Fruit fly (Drosophila melanogaster) whole organism, embryonic: ENCODE measurements around the gene Cyp311a1.
A peak's percentile ranks its signal among the peaks of the same experiment; 100 is the strongest.

Experiments used
- ATbp ChIP-seq: fragments of 200-800 bp; sonication (Bioruptor generic); optimal IDR thresholded peaks from 2 replicates; lab custom pipeline; 2017; ENCODE audit warnings: missing biosample characterization, mild to moderate bottlenecking, missing genetic modification characterization, missing genetic modification reagents
- Ada2b ChIP-seq: fragments of 200-800 bp; sonication (Bioruptor generic); IDR thresholded peaks from 2 replicates; pipeline ENCODE4 v1.3.6; 2022; ENCODE audit warnings: missing biosample characterization, missing genetic modification characterization
- Bgb ChIP-seq: fragments of 200-800 bp; sonication (Bioruptor generic); IDR thresholded peaks from 2 replicates; pipeline ENCODE4 v1.3.6; 2022; ENCODE audit warnings: missing biosample characterization, missing genetic modification characterization; ENCODE audit not compliant: partially characterized antibody
- Blimp-1 ChIP-seq: fragments of 200-800 bp; sonication (Bioruptor generic); optimal IDR thresholded peaks from 3 replicates; lab custom pipeline; 2018; ENCODE audit warnings: missing biosample characterization, missing genetic modification characterization, mild to moderate bottlenecking, moderate library complexity, missing genetic modification reagents
- CG10267 ChIP-seq: fragments of 200-800 bp; sonication (Bioruptor generic); optimal IDR thresholded peaks from 2 replicates; lab custom pipeline; 2018; ENCODE audit warnings: missing biosample characterization, mild to moderate bottlenecking, missing genetic modification characterization, moderate library complexity
- CG10462 ChIP-seq: fragments of 200-800 bp; sonication (Bioruptor generic); optimal IDR thresholded peaks from 2 replicates; lab custom pipeline; 2016; ENCODE audit warnings: missing biosample characterization, missing genetic modification characterization
- CG10543 ChIP-seq: fragments of 200-800 bp; sonication (Bioruptor generic); optimal IDR thresholded peaks from 3 replicates; lab custom pipeline; 2017; ENCODE audit warnings: missing biosample characterization, mild to moderate bottlenecking, missing genetic modification characterization, moderate library complexity
- CG10959 ChIP-seq: fragments of 200-800 bp; sonication (Bioruptor generic); IDR thresholded peaks from 2 replicates; pipeline ENCODE4 v1.3.6; 2022; ENCODE audit warnings: missing biosample characterization, missing genetic modification characterization
- CG11695 ChIP-seq: fragments of 200-800 bp; sonication (Bioruptor generic); IDR thresholded peaks from 3 replicates; pipeline ENCODE4 v1.3.6; 2022; ENCODE audit warnings: missing biosample characterization, missing genetic modification characterization
- CG11723 ChIP-seq: fragments of 200-800 bp; sonication (Bioruptor generic); optimal IDR thresholded peaks from 2 replicates; lab custom pipeline; 2017; ENCODE audit warnings: missing biosample characterization, mild to moderate bottlenecking, missing genetic modification characterization
- CG1233 ChIP-seq: fragments of 200-800 bp; sonication (Bioruptor generic); optimal IDR thresholded peaks from 4 replicates; lab custom pipeline; 2018; ENCODE audit warnings: missing biosample characterization, mild to moderate bottlenecking, missing genetic modification characterization
- CG15514 ChIP-seq: fragments of 200-800 bp; sonication (Bioruptor generic); optimal IDR thresholded peaks from 3 replicates; lab custom pipeline; 2017; ENCODE audit warnings: missing biosample characterization, missing genetic modification characterization, mild to moderate bottlenecking, moderate library complexity, missing genetic modification reagents
- CG1603 ChIP-seq: fragments of 200-800 bp; sonication (Bioruptor generic); optimal IDR thresholded peaks from 2 replicates; lab custom pipeline; 2019; ENCODE audit warnings: missing biosample characterization, mild to moderate bottlenecking, missing genetic modification characterization, moderate library complexity
- CG18262 ChIP-seq: fragments of 200-800 bp; optimal IDR thresholded peaks from 3 replicates; lab custom pipeline; 2019; ENCODE audit warnings: missing biosample characterization, mild to moderate bottlenecking, missing genetic modification characterization, moderate library complexity
- CG2120 ChIP-seq: fragments of 200-800 bp; sonication (Bioruptor generic); optimal IDR thresholded peaks from 3 replicates; lab custom pipeline; 2016; ENCODE audit warnings: missing biosample characterization, missing genetic modification characterization
- CG30020 ChIP-seq: fragments of 200-800 bp; optimal IDR thresholded peaks from 2 replicates; lab custom pipeline; 2019; ENCODE audit warnings: missing biosample characterization, mild to moderate bottlenecking, missing genetic modification characterization, moderate library complexity
- CG3163 ChIP-seq: fragments of 200-800 bp; sonication (Bioruptor generic); optimal IDR thresholded peaks from 3 replicates; lab custom pipeline; 2016; ENCODE audit warnings: missing biosample characterization, missing genetic modification characterization
- CG32772 ChIP-seq: fragments of 200-800 bp; sonication (Bioruptor generic); IDR thresholded peaks from 2 replicates; pipeline ENCODE4 v1.3.6; 2022; ENCODE audit warnings: missing biosample characterization, missing genetic modification characterization
- CG34376 ChIP-seq: fragments of 200-800 bp; sonication (Bioruptor generic); optimal IDR thresholded peaks from 2 replicates; lab custom pipeline; 2018; ENCODE audit warnings: missing biosample characterization, mild to moderate bottlenecking, missing genetic modification characterization
- CG4360 ChIP-seq: fragments of 200-800 bp; sonication (Bioruptor generic); IDR thresholded peaks from 2 replicates; pipeline ENCODE4 v1.3.6; 2022; ENCODE audit warnings: missing biosample characterization, missing genetic modification characterization
- CG4820 ChIP-seq: fragments of 200-800 bp; sonication (Bioruptor generic); optimal IDR thresholded peaks from 3 replicates; lab custom pipeline; 2016; ENCODE audit warnings: missing biosample characterization, missing genetic modification characterization
- CG6175 ChIP-seq: fragments of 200-800 bp; sonication (Bioruptor generic); IDR thresholded peaks from 3 replicates; pipeline ENCODE4 v1.3.6; 2022; ENCODE audit warnings: missing biosample characterization, missing genetic modification characterization
- CG6272 ChIP-seq: fragments of 200-800 bp; sonication (Bioruptor generic); IDR thresholded peaks from 2 replicates; pipeline ENCODE4 v1.3.6; 2022; ENCODE audit warnings: missing biosample characterization, missing genetic modification characterization
- CG6654 ChIP-seq: fragments of 200-800 bp; sonication (Bioruptor generic); optimal IDR thresholded peaks from 2 replicates; lab custom pipeline; 2017; ENCODE audit warnings: missing biosample characterization, mild to moderate bottlenecking, missing genetic modification characterization
- CTCF ChIP-seq: fragments of 200-800 bp; sonication (Bioruptor generic); optimal IDR thresholded peaks from 2 replicates; lab custom pipeline; 2017; ENCODE audit warnings: missing biosample characterization, mild to moderate bottlenecking, missing genetic modification characterization, moderate library complexity
- HLH3B ChIP-seq: fragments of 200-800 bp; sonication (Bioruptor generic); IDR thresholded peaks from 2 replicates; pipeline ENCODE4 v1.3.6; 2022; ENCODE audit warnings: missing biosample characterization, missing genetic modification characterization
- Jarid2 ChIP-seq: fragments of 200-800 bp; sonication (Bioruptor generic); optimal IDR thresholded peaks from 3 replicates; lab custom pipeline; 2017; ENCODE audit warnings: mild to moderate bottlenecking, missing biosample characterization, missing genetic modification reagents, missing genetic modification characterization
- Mrtf ChIP-seq: fragments of 200-800 bp; sonication (Bioruptor generic); IDR thresholded peaks from 3 replicates; pipeline ENCODE4 v1.3.6; 2022; ENCODE audit warnings: missing biosample characterization, missing genetic modification characterization
- NC2α ChIP-seq: fragments of 200-800 bp; sonication (Bioruptor generic); optimal IDR thresholded peaks from 2 replicates; lab custom pipeline; 2016; ENCODE audit warnings: missing biosample characterization, missing genetic modification characterization
- Ptx1 ChIP-seq: fragments of 200-800 bp; sonication (Bioruptor generic); IDR thresholded peaks from 2 replicates; pipeline ENCODE4 v1.3.6; 2022; ENCODE audit warnings: missing biosample characterization, missing genetic modification characterization
- Side ChIP-seq: fragments of 200-800 bp; sonication (Bioruptor generic); optimal IDR thresholded peaks from 2 replicates; lab custom pipeline; 2016; ENCODE audit warnings: missing biosample characterization, missing genetic modification characterization
- Xbp1 ChIP-seq: fragments of 200-800 bp; sonication (Bioruptor generic); optimal IDR thresholded peaks from 3 replicates; lab custom pipeline; 2016; ENCODE audit warnings: missing biosample characterization, mild to moderate bottlenecking, missing genetic modification characterization
- Xrp1 ChIP-seq: fragments of 200-800 bp; sonication (Bioruptor generic); IDR thresholded peaks from 2 replicates; pipeline ENCODE4 v1.3.6; 2022; ENCODE audit warnings: missing biosample characterization, missing genetic modification characterization
- amos ChIP-seq: fragments of 200-800 bp; sonication (Bioruptor generic); IDR thresholded peaks from 2 replicates; pipeline ENCODE4 v1.3.6; 2022; ENCODE audit warnings: missing biosample characterization, missing genetic modification characterization; ENCODE audit not compliant: partially characterized antibody
- bigmax ChIP-seq: fragments of 200-800 bp; sonication (Bioruptor generic); optimal IDR thresholded peaks from 2 replicates; lab custom pipeline; 2018; ENCODE audit warnings: missing biosample characterization, mild to moderate bottlenecking, missing genetic modification characterization
- crc ChIP-seq: fragments of 200-800 bp; sonication (Bioruptor generic); optimal IDR thresholded peaks from 2 replicates; lab custom pipeline; 2016; ENCODE audit warnings: missing biosample characterization, missing genetic modification characterization
- crp ChIP-seq, 2 experiments: fragments of 200-800 bp; sonication (Bioruptor generic); optimal IDR thresholded peaks; 2 replicates in 1 of 2; 3 replicates in 1 of 2; lab custom pipeline; 2017; ENCODE audit warnings: missing biosample characterization in 2 of 2, missing genetic modification characterization in 2 of 2, mild to moderate bottlenecking in 1 of 2, moderate library complexity in 1 of 2
- dysf ChIP-seq: fragments of 200-800 bp; sonication (Bioruptor generic); IDR thresholded peaks from 3 replicates; pipeline ENCODE4 v1.3.6; 2022; ENCODE audit warnings: missing biosample characterization, missing genetic modification characterization
- gem ChIP-seq: fragments of 200-800 bp; sonication (Bioruptor generic); optimal IDR thresholded peaks from 2 replicates; lab custom pipeline; 2019; ENCODE audit warnings: missing biosample characterization, mild to moderate bottlenecking, missing genetic modification characterization, moderate library complexity
- grau ChIP-seq: fragments of 200-800 bp; optimal IDR thresholded peaks from 3 replicates; lab custom pipeline; 2019; ENCODE audit warnings: missing biosample characterization, mild to moderate bottlenecking, missing genetic modification characterization, moderate library complexity
- ham ChIP-seq: fragments of 200-800 bp; sonication (Bioruptor generic); IDR thresholded peaks from 2 replicates; pipeline ENCODE4 v1.3.6; 2022; ENCODE audit warnings: missing biosample characterization, missing genetic modification characterization
- hth ChIP-seq: fragments of >200 bp; optimal IDR thresholded peaks from 2 replicates; lab custom pipeline; 2017; ENCODE audit warnings: inconsistent platforms
- onecut ChIP-seq: fragments of 200-800 bp; sonication (Bioruptor generic); IDR thresholded peaks from 2 replicates; pipeline ENCODE4 v1.3.6; 2022; ENCODE audit warnings: missing biosample characterization, missing genetic modification characterization
- peb ChIP-seq: fragments of 200-800 bp; sonication (Bioruptor generic); IDR thresholded peaks from 2 replicates; pipeline ENCODE4 v1.3.6; 2022; ENCODE audit warnings: missing biosample characterization, missing genetic modification characterization
- phol ChIP-seq: fragments of 200-800 bp; sonication (Bioruptor generic); optimal IDR thresholded peaks from 3 replicates; lab custom pipeline; 2018; ENCODE audit warnings: missing biosample characterization, mild to moderate bottlenecking, missing genetic modification characterization, moderate library complexity
- slou ChIP-seq: fragments of 200-800 bp; sonication (Bioruptor generic); optimal IDR thresholded peaks from 3 replicates; lab custom pipeline; 2016; ENCODE audit warnings: missing biosample characterization, missing genetic modification characterization
- sr ChIP-seq: fragments of 200-800 bp; sonication (Bioruptor generic); IDR thresholded peaks from 3 replicates; pipeline ENCODE4 v1.3.6; 2022; ENCODE audit warnings: missing biosample characterization, missing genetic modification characterization
- sug ChIP-seq: fragments of 200-800 bp; optimal IDR thresholded peaks from 2 replicates; lab custom pipeline; 2019; ENCODE audit warnings: missing biosample characterization, mild to moderate bottlenecking, missing genetic modification characterization, moderate library complexity
- ttk ChIP-seq: fragments of 200-800 bp; sonication (Bioruptor generic); IDR thresholded peaks from 2 replicates; pipeline ENCODE4 v2.1.2; 2022; ENCODE audit warnings: missing biosample characterization, missing genetic modification characterization
- tup ChIP-seq: fragments of 200-800 bp; sonication (Bioruptor generic); optimal IDR thresholded peaks from 2 replicates; lab custom pipeline; 2016; ENCODE audit warnings: missing biosample characterization, mild to moderate bottlenecking, missing genetic modification characterization, moderate library complexity
- zfh2 ChIP-seq: fragments of 200-800 bp; sonication (Bioruptor generic); optimal IDR thresholded peaks from 2 replicates; lab custom pipeline; 2016; ENCODE audit warnings: missing biosample characterization, missing genetic modification characterization

Cyp311a1 gene

DNA sequence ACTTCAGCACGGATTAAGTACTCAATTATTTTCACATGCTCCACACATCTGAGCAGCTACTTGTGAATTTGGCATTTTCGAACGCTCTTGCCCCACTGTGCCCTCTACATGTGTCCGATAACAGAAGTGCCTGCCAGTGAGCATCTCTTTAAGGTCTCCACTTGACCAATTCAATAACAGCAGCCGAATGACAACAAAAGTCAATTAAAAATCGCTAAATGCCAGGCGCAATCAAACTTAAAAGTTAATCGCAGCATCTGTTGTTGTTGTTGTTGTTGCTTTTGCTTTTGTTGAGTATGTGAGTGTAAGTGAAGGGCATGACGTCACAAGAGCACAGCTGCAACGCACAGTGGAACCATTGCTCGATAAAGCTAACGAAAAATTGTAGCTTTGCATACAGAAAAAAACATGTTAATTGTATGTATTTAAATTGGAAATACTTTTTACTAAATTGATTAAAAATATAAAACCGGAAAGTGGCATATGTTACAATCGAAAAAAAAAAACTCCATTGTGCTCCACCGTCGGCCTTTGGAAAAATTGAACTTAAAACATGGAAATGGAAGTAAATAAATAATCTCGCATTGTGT, 16.4 kb downstream of the Cyp311a1 start (continued):
- TF ChIP-seq CG32772 (GFP tag; lab: Robert Waterston, UW): peak; percentile 46
- TF ChIP-seq CG18262 (tag; lab: Kevin White, UChicago): peak; percentile 46
- no peak for TF ChIP-seq CG34376 (GFP tag; lab: Kevin White, UChicago)
- TF ChIP-seq ATbp: no peak
- TF ChIP-seq crc (GFP tag; lab: Kevin White, UChicago): peak; percentile 23
- peak; percentile 36 for TF ChIP-seq Xbp1
- TF ChIP-seq CG11723 (GFP tag; lab: Kevin White, UChicago): no peak
- peak; percentile 5 for TF ChIP-seq CG10543 (GFP tag; lab: Kevin White, UChicago)
- TF ChIP-seq CG1603 (tag; lab: Kevin White, UChicago): peak; percentile 10
- TF ChIP-seq CG4360: peak; percentile 81
- TF ChIP-seq CG6272 (GFP tag; lab: Robert Waterston, UW): no peak
- no peak; the same call in 2 of the 3 replicates for TF ChIP-seq sr (GFP tag; lab: Robert Waterston, UW)
- TF ChIP-seq CG3163 (GFP tag; lab: Kevin White, UChicago): no peak
- no peak for TF ChIP-seq CG15514 (GFP tag; lab: Kevin White, UChicago)
- TF ChIP-seq Blimp-1: peak; percentile 29
- no peak for TF ChIP-seq Side (GFP tag; lab: Kevin White, UChicago)
- no peak for TF ChIP-seq CG6175 (GFP tag; lab: Robert Waterston, UW)
- TF ChIP-seq NC2α (GFP tag; lab: Kevin White, UChicago): no peak
- peak; percentile 32 for TF ChIP-seq phol (tag; lab: Kevin White, UChicago)
- no peak for TF ChIP-seq CG10462
- no peak for TF ChIP-seq Bgb (GFP tag; lab: Robert Waterston, UW)
- TF ChIP-seq crp (GFP tag; optimal IDR thresholded peaks at IDR 0.05; lab: Kevin White, UChicago): no peak
- TF ChIP-seq ttk: no peak; the same call in 1 of the 2 replicates
- TF ChIP-seq CG1233 (GFP tag; lab: Kevin White, UChicago): no peak
- TF ChIP-seq amos (GFP tag; lab: Robert Waterston, UW): no peak
- peak; percentile 7 for TF ChIP-seq zfh2 (GFP tag; lab: Kevin White, UChicago)
- TF ChIP-seq Mrtf: no peak
- TF ChIP-seq Ptx1 (GFP tag; lab: Robert Waterston, UW): peak; percentile 41; the same call in 1 of the 2 replicates
- TF ChIP-seq CG4820 (GFP tag; lab: Kevin White, UChicago): no peak
- 0 out of 2 replicates have a peak, but pooled peaks have one; percentile 39 for TF ChIP-seq peb
- TF ChIP-seq Xrp1 (GFP tag; lab: Robert Waterston, UW): peak; percentile 65
- no peak for TF ChIP-seq CG6654 (GFP tag; lab: Kevin White, UChicago)
- TF ChIP-seq CG10267: peak; percentile 9
- no peak for TF ChIP-seq CTCF (GFP tag; lab: Kevin White, UChicago)
- TF ChIP-seq CG30020: no peak
- TF ChIP-seq onecut (GFP tag; lab: Robert Waterston, UW): no peak
- TF ChIP-seq Jarid2 (GFP tag; lab: Kevin White, UChicago): no peak
- TF ChIP-seq CG2120 (GFP tag; lab: Kevin White, UChicago): peak; percentile 29
- no peak for TF ChIP-seq CG10959 (GFP tag; lab: Robert Waterston, UW)
- peak; percentile 40; the same call in 1 of the 3 replicates for TF ChIP-seq dysf
- no peak for TF ChIP-seq hth (lab: Kevin White, UChicago)
- peak; percentile 65 for TF ChIP-seq Ada2b
- TF ChIP-seq bigmax (GFP tag; lab: Kevin White, UChicago): no peak
- TF ChIP-seq tup: no peak
- peak; percentile 38 for TF ChIP-seq grau
- TF ChIP-seq HLH3B: peak; percentile 53
- no peak for TF ChIP-seq ham (GFP tag; lab: Robert Waterston, UW)
- TF ChIP-seq sug (tag; lab: Kevin White, UChicago): peak; percentile 18
- no peak for TF ChIP-seq slou (GFP tag; lab: Kevin White, UChicago)
- 0 out of 3 replicates have a peak, but pooled peaks have one; percentile 18 for TF ChIP-seq CG11695 (GFP tag; lab: Robert Waterston, UW)
- TF ChIP-seq gem: peak; percentile 56
